Worm (Caenorhabditis elegans) whole organism, L3 larva: ENCODE results near the gene F43G6.4.

ENCODE experiments used
- R02D3.7 ChIP-seq: fragments of 150-350 bp; optimal IDR thresholded peaks from 2 replicates; lab custom pipeline; 2014; ENCODE audit warnings: missing biosample characterization, missing genetic modification characterization
- ama-1 ChIP-seq: fragments of 150-350 bp; optimal IDR thresholded peaks from 2 replicates; lab custom pipeline; 2018
- ceh-16 ChIP-seq: sonication (generic microtip); optimal IDR thresholded peaks from 2 replicates; lab custom pipeline; 2017; ENCODE audit warnings: missing biosample characterization, missing genetic modification characterization
- ceh-28 ChIP-seq: fragments of 150-350 bp; optimal IDR thresholded peaks from 2 replicates; lab custom pipeline; 2014; ENCODE audit warnings: missing biosample characterization, missing genetic modification reagents, missing genetic modification characterization
- ceh-82 ChIP-seq: fragments of 150-350 bp; optimal IDR thresholded peaks from 2 replicates; lab custom pipeline; 2014; ENCODE audit warnings: missing biosample characterization, missing genetic modification characterization
- ceh-9 ChIP-seq: sonication (generic microtip); optimal IDR thresholded peaks from 2 replicates; lab custom pipeline; 2018; ENCODE audit warnings: missing biosample characterization, missing genetic modification characterization
- daf-12 ChIP-seq: fragments of 150-350 bp; optimal IDR thresholded peaks from 2 replicates; lab custom pipeline; 2014; ENCODE audit warnings: missing biosample characterization, missing genetic modification reagents, missing genetic modification characterization
- egl-27 ChIP-seq: sonication (generic microtip); optimal IDR thresholded peaks from 4 replicates; lab custom pipeline; 2017; ENCODE audit warnings: missing biosample characterization, missing genetic modification reagents, missing genetic modification characterization
- egl-5 ChIP-seq: fragments of 150-350 bp; optimal IDR thresholded peaks from 2 replicates; lab custom pipeline; 2017; ENCODE audit warnings: missing biosample characterization, missing genetic modification reagents, missing genetic modification characterization, inconsistent platforms
- elt-2 ChIP-seq: sonication (generic microtip); optimal IDR thresholded peaks from 2 replicates; lab custom pipeline; 2016; ENCODE audit warnings: missing genetic modification reagents, mild to moderate bottlenecking, missing genetic modification characterization, missing compliant biosample characterization
- elt-3 ChIP-seq, 3 experiments: fragments of 150-350 bp in 1 of 3; sonication (generic microtip) in 2 of 3; optimal IDR thresholded peaks; 2 replicates in 2 of 3; 4 replicates in 1 of 3; lab custom pipeline; 2014 to 2017; ENCODE audit warnings: missing biosample characterization in 3 of 3, missing genetic modification characterization in 3 of 3
- eor-1 ChIP-seq, 2 experiments: fragments of 150-350 bp; optimal IDR thresholded peaks; 2 replicates each; lab custom pipeline; 2014 to 2018; ENCODE audit warnings: missing biosample characterization in 2 of 2, missing genetic modification characterization in 2 of 2
- fkh-2 ChIP-seq: fragments of 150-350 bp; optimal IDR thresholded peaks from 2 replicates; lab custom pipeline; 2014; ENCODE audit warnings: missing biosample characterization, missing genetic modification reagents, missing genetic modification characterization
- fos-1 ChIP-seq: fragments of 150-350 bp; optimal IDR thresholded peaks from 2 replicates; lab custom pipeline; 2014; ENCODE audit warnings: missing biosample characterization, missing genetic modification characterization
- hmg-11 ChIP-seq: sonication (generic microtip); optimal IDR thresholded peaks from 2 replicates; lab custom pipeline; 2016; ENCODE audit warnings: missing genetic modification characterization, missing compliant biosample characterization
- lin-15B ChIP-seq: fragments of 150-350 bp; optimal IDR thresholded peaks from 2 replicates; lab custom pipeline; 2014; ENCODE audit warnings: missing biosample characterization, missing genetic modification characterization
- lin-39 ChIP-seq: fragments of 150-350 bp; optimal IDR thresholded peaks from 2 replicates; lab custom pipeline; 2018; ENCODE audit warnings: missing biosample characterization, missing genetic modification reagents, missing genetic modification characterization
- mdl-1 ChIP-seq: fragments of 150-350 bp; optimal IDR thresholded peaks from 2 replicates; lab custom pipeline; 2014; ENCODE audit warnings: missing biosample characterization, missing genetic modification characterization
- nfya-1 ChIP-seq: sonication (generic microtip); optimal IDR thresholded peaks from 2 replicates; lab custom pipeline; 2017; ENCODE audit warnings: missing genetic modification characterization, mild to moderate bottlenecking, missing compliant biosample characterization, antibody characterized with exemption, moderate library complexity; ENCODE audit not compliant: insufficient read depth
- nhr-11 ChIP-seq: fragments of 150-350 bp; optimal IDR thresholded peaks from 2 replicates; lab custom pipeline; 2014; ENCODE audit warnings: missing biosample characterization, missing genetic modification characterization
- nhr-23 ChIP-seq: fragments of 150-350 bp; optimal IDR thresholded peaks from 2 replicates; lab custom pipeline; 2014; ENCODE audit warnings: missing biosample characterization, missing genetic modification reagents, missing genetic modification characterization
- nhr-25 ChIP-seq: sonication (generic microtip); optimal IDR thresholded peaks from 2 replicates; lab custom pipeline; 2017; ENCODE audit warnings: missing biosample characterization, missing genetic modification characterization
- nhr-28 ChIP-seq: fragments of 150-350 bp; optimal IDR thresholded peaks from 2 replicates; lab custom pipeline; 2014; ENCODE audit warnings: missing biosample characterization, missing genetic modification characterization
- nhr-43 ChIP-seq: sonication (generic microtip); optimal IDR thresholded peaks from 2 replicates; lab custom pipeline; 2016; ENCODE audit warnings: mild to moderate bottlenecking, missing genetic modification characterization, missing compliant biosample characterization; ENCODE audit not compliant: poor library complexity, severe bottlenecking
- nhr-67 ChIP-seq: fragments of 150-350 bp; optimal IDR thresholded peaks from 2 replicates; lab custom pipeline; 2014; ENCODE audit warnings: missing biosample characterization, missing genetic modification characterization
- nhr-76 ChIP-seq: fragments of 150-350 bp; sonication (generic microtip); optimal IDR thresholded peaks from 5 replicates; lab custom pipeline; 2014; ENCODE audit warnings: missing biosample characterization, missing genetic modification characterization
- nhr-77 ChIP-seq: fragments of 150-350 bp; optimal IDR thresholded peaks from 2 replicates; lab custom pipeline; 2014; ENCODE audit warnings: missing biosample characterization, missing genetic modification characterization
- pha-4 ChIP-seq: fragments of 150-350 bp; optimal IDR thresholded peaks from 2 replicates; lab custom pipeline; 2014; ENCODE audit warnings: missing biosample characterization, missing genetic modification reagents, missing genetic modification characterization
- pqm-1 ChIP-seq: fragments of 150-350 bp; optimal IDR thresholded peaks from 2 replicates; lab custom pipeline; 2017; ENCODE audit warnings: missing biosample characterization, missing genetic modification characterization, inconsistent platforms
- skn-1 ChIP-seq: fragments of 150-350 bp; optimal IDR thresholded peaks from 2 replicates; lab custom pipeline; 2014; ENCODE audit warnings: missing biosample characterization, missing genetic modification characterization
- snpc-4 ChIP-seq: fragments of 150-350 bp; optimal IDR thresholded peaks from 2 replicates; lab custom pipeline; 2014; ENCODE audit warnings: missing biosample characterization, missing genetic modification characterization
- tbx-2 ChIP-seq: sonication (generic microtip); optimal IDR thresholded peaks from 2 replicates; lab custom pipeline; 2016; ENCODE audit warnings: mild to moderate bottlenecking, missing genetic modification characterization, missing compliant biosample characterization
- unc-39 ChIP-seq: sonication (generic microtip); optimal IDR thresholded peaks from 4 replicates; lab custom pipeline; 2017; ENCODE audit warnings: missing biosample characterization, missing genetic modification characterization
- zag-1 ChIP-seq: fragments of 150-350 bp; optimal IDR thresholded peaks from 2 replicates; lab custom pipeline; 2014; ENCODE audit warnings: missing biosample characterization, missing genetic modification characterization
- ztf-4 ChIP-seq: fragments of 150-350 bp; optimal IDR thresholded peaks from 2 replicates; lab custom pipeline; 2014; ENCODE audit warnings: missing biosample characterization, missing genetic modification characterization

Gene F43G6.4

ce11 chrII:11765506-11766152 lies 24.9 kb upstream of the F43G6.4 start:
- no peak for TF ChIP-seq elt-3 (tag; optimal IDR thresholded peaks at IDR 0.05; lab: Kevin White, UChicago)
- TF ChIP-seq egl-5 (tag; lab: Kevin White, UChicago): no peak
- no peak for TF ChIP-seq mdl-1 (tag; lab: Kevin White, UChicago)
- no peak for TF ChIP-seq nhr-28
- TF ChIP-seq daf-12 (tag; lab: Kevin White, UChicago): no peak
- no peak for TF ChIP-seq lin-15B (tag; lab: Kevin White, UChicago)
- no peak for TF ChIP-seq egl-27 (tag; lab: Kevin White, UChicago)
- no peak for TF ChIP-seq ceh-9 (tag; lab: Kevin White, UChicago)
- TF ChIP-seq zag-1: no peak
- no peak for TF ChIP-seq pqm-1 (tag; lab: Kevin White, UChicago)

- TF ChIP-seq ztf-4 (tag; lab: Kevin White, UChicago): no peak
- TF ChIP-seq zag-1: no peak
- no peak for TF ChIP-seq egl-5 (tag; lab: Kevin White, UChicago)
- no peak for TF ChIP-seq elt-3 (tag; optimal IDR thresholded peaks at IDR 0.05; lab: Kevin White, UChicago)
- TF ChIP-seq unc-39: no peak
- no peak for TF ChIP-seq snpc-4 (tag; lab: Kevin White, UChicago)
- TF ChIP-seq daf-12 (tag; lab: Kevin White, UChicago): no peak
- no peak for TF ChIP-seq fkh-2 (tag; lab: Kevin White, UChicago)
- no peak for TF ChIP-seq nhr-67
- no peak for TF ChIP-seq skn-1 (tag; lab: Kevin White, UChicago)
- TF ChIP-seq fos-1: no peak
Observed at ce11 chrII:11766472-11766871, 24.1 kb upstream of the F43G6.4 start, which contains the start of gene F44E5.2. TSS of gene F44E5.2 (plus strand) at chrII:11766772.

- no peak for TF ChIP-seq ceh-28 (tag; lab: Kevin White, UChicago)
- no peak for TF ChIP-seq nhr-11 (tag; lab: Kevin White, UChicago)
- no peak for TF ChIP-seq nhr-76 (tag; lab: Kevin White, UChicago)
- no peak for TF ChIP-seq ceh-16 (tag; lab: Kevin White, UChicago)
- TF ChIP-seq eor-1 (tag; optimal IDR thresholded peaks at IDR 0.05; lab: Kevin White, UChicago): no peak
- no peak for TF ChIP-seq lin-39 (tag; lab: Kevin White, UChicago)
- no peak for TF ChIP-seq egl-5 (tag; lab: Kevin White, UChicago)
- TF ChIP-seq nfya-1 (tag; lab: Kevin White, UChicago): no peak
- TF ChIP-seq R02D3.7 (tag; lab: Kevin White, UChicago): no peak
- no peak for TF ChIP-seq ztf-4 (tag; lab: Kevin White, UChicago)
- TF ChIP-seq fkh-2 (tag; lab: Kevin White, UChicago): no peak
- TF ChIP-seq ama-1: no peak
- no peak for TF ChIP-seq ceh-82 (tag; lab: Kevin White, UChicago)
Observed at ce11 chrII:11772364-11772763, 18.2 kb upstream of the F43G6.4 start, which contains the start of gene F44E5.15. TSS of gene F44E5.15 (plus strand) at chrII:11772664.

ce11 chrII:11774218-11774617 lies 16.3 kb upstream of the F43G6.4 start, which contains the start of gene F44E5.1:
TSS of gene F44E5.1 (minus strand) at chrII:11774559.
- TF ChIP-seq ceh-28 (tag; lab: Kevin White, UChicago) (no peak), ama-1 (no peak), pqm-1 (tag; lab: Kevin White, UChicago) (no peak), mdl-1 (tag; lab: Kevin White, UChicago) (no peak), tbx-2 (tag; lab: Kevin White, UChicago) (no peak), lin-39 (tag; lab: Kevin White, UChicago) (no peak), nhr-77 (no peak)

- TF ChIP-seq lin-15B (tag; lab: Kevin White, UChicago): peak; percentile 78
- TF ChIP-seq ceh-28 (tag; lab: Kevin White, UChicago): no peak
- TF ChIP-seq hmg-11: peak; percentile 36
- no peak for TF ChIP-seq fkh-2 (tag; lab: Kevin White, UChicago)
- peak; percentile 5 for TF ChIP-seq egl-5 (tag; lab: Kevin White, UChicago)
- peak; percentile 85 for TF ChIP-seq nfya-1 (tag; lab: Kevin White, UChicago)
- TF ChIP-seq nhr-25: peak; percentile 49
- no peak for TF ChIP-seq egl-27 (tag; lab: Kevin White, UChicago)
- TF ChIP-seq elt-2: peak; percentile 31
- TF ChIP-seq nhr-43 (tag; lab: Kevin White, UChicago): peak; percentile 19
- TF ChIP-seq nhr-23: peak; percentile 48
- peak; percentile 24 for TF ChIP-seq lin-39 (tag; lab: Kevin White, UChicago)
- peak; percentile 45 for TF ChIP-seq skn-1 (tag; lab: Kevin White, UChicago)
- TF ChIP-seq R02D3.7 (tag; lab: Kevin White, UChicago): peak; percentile 43
- peak; percentile 77 for TF ChIP-seq pha-4
- TF ChIP-seq, all 47 proteins: peak for 12
Observed at ce11 chrII:11777893-11778480, 12.6 kb upstream of the F43G6.4 start, which contains the start of the genes patr-1 and dna-2. TSS of gene patr-1 (minus strand) at chrII:11777943. TSS of gene dna-2 (plus strand) at chrII:11778430.
